Fruit fly (Drosophila melanogaster): ENCODE results near the gene CG14708.
A peak's percentile ranks its signal among the peaks of the same experiment; 100 is the strongest.

Gene CG14708

dm6 chr3R:11562326-11563109 lies 8.6 kb downstream of the CG14708 start (continued):
- TF ChIP-seq emc (GFP tag; optimal IDR thresholded peaks at IDR 0.05) (peak; percentile 82), wor (GFP tag; IDR thresholded peaks at IDR 0.05) (peak; percentile 73), CG8924 (tag; optimal IDR thresholded peaks at IDR 0.05) (peak; percentile 89), CG11695 (GFP tag; IDR thresholded peaks at IDR 0.05) (peak; percentile 90), pan (optimal IDR thresholded peaks at IDR 0.05) (no peak), pan (GFP tag; optimal IDR thresholded peaks at IDR 0.05 in 1 of 2, IDR thresholded peaks at IDR 0.05 in 1 of 2) (peak in 1 of 2 experiments; percentile 94), CG10543 (GFP tag; optimal IDR thresholded peaks at IDR 0.05) (peak; percentile 97), pzg (GFP tag; optimal IDR thresholded peaks at IDR 0.05) (peak; percentile 9), CG8388 (GFP tag; optimal IDR thresholded peaks at IDR 0.05) (peak; percentile 80), jumu (GFP tag; optimal IDR thresholded peaks at IDR 0.05) (peak; percentile 96), CG18011 (GFP tag; optimal IDR thresholded peaks at IDR 0.05) (peak; percentile 65), TFAM (GFP tag; optimal IDR thresholded peaks at IDR 0.05) (peak; percentile 66), BEAF-32 (GFP tag; optimal IDR thresholded peaks at IDR 0.05) (no peak), phol (tag; optimal IDR thresholded peaks at IDR 0.05) (peak; percentile 93), eve (GFP tag; optimal IDR thresholded peaks at IDR 0.05) (peak in 1 of 2 experiments; percentile 94)

- TF ChIP-seq CG8478 (optimal IDR thresholded peaks at IDR 0.05): no peak
- no peak for TF ChIP-seq prd (optimal IDR thresholded peaks at IDR 0.05)
- 0 out of 3 replicates have a peak, but pooled peaks have one; percentile 18 for TF ChIP-seq prd (GFP tag; IDR thresholded peaks at IDR 0.05)
- TF ChIP-seq CG17328 (GFP tag; IDR thresholded peaks at IDR 0.05): peak; percentile 10; the same call in 1 of the 2 replicates
- peak; percentile 33; the same call in 1 of the 2 replicates for TF ChIP-seq inv (GFP tag; IDR thresholded peaks at IDR 0.05; ENCODE audit: partially characterized antibody)
- no peak for TF ChIP-seq Mes4 (GFP tag; optimal IDR thresholded peaks at IDR 0.05)
- 0 out of 2 replicates have a peak, but pooled peaks have one; percentile 7 for TF ChIP-seq aop (GFP tag; IDR thresholded peaks at IDR 0.05)
- peak; percentile 41 for TF ChIP-seq Med (GFP tag)
- TF ChIP-seq Camta (GFP tag; optimal IDR thresholded peaks at IDR 0.05): no peak
- 0 out of 2 replicates have a peak, but pooled peaks have one; percentile 12 for TF ChIP-seq Bgb (GFP tag; IDR thresholded peaks at IDR 0.05; ENCODE audit: partially characterized antibody)
- no peak for TF ChIP-seq CG3163 (GFP tag; optimal IDR thresholded peaks at IDR 0.05)
- peak; percentile 11 for TF ChIP-seq salm (tag; optimal IDR thresholded peaks at IDR 0.05)
- peak; percentile 30 for TF ChIP-seq CG6813 (GFP tag; optimal IDR thresholded peaks at IDR 0.05)
- 0 out of 2 replicates have a peak, but pooled peaks have one; percentile 6 for TF ChIP-seq ranshi (GFP tag; IDR thresholded peaks at IDR 0.05)
- TF ChIP-seq ewg (GFP tag; optimal IDR thresholded peaks at IDR 0.05): peak; percentile 94
- no peak for TF ChIP-seq MTF-1 (GFP tag; optimal IDR thresholded peaks at IDR 0.05; ENCODE audit: borderline replicate concordance)
- no peak for TF ChIP-seq ash1 (GFP tag; optimal IDR thresholded peaks at IDR 0.05)
- TF ChIP-seq wdn (GFP tag; IDR thresholded peaks at IDR 0.05): 0 out of 2 replicates have a peak, but pooled peaks have one; percentile 5
- TF ChIP-seq Chrac-16 (GFP tag; optimal IDR thresholded peaks at IDR 0.05): no peak
- peak; percentile 6 for TF ChIP-seq odd (GFP tag; optimal IDR thresholded peaks at IDR 0.05)
- no peak for TF ChIP-seq pnt (GFP tag; optimal IDR thresholded peaks at IDR 0.05)
- TF ChIP-seq scrt (GFP tag; optimal IDR thresholded peaks at IDR 0.05): peak; percentile 67
- TF ChIP-seq Hand (GFP tag; optimal IDR thresholded peaks at IDR 0.05): no peak
- TF ChIP-seq pzg (GFP tag; optimal IDR thresholded peaks at IDR 0.05): no peak
- no peak for TF ChIP-seq CG6272 (GFP tag; IDR thresholded peaks at IDR 0.05)
- 0 out of 3 replicates have a peak, but pooled peaks have one; percentile 11 for TF ChIP-seq ci (GFP tag; IDR thresholded peaks at IDR 0.05)
- TF ChIP-seq zen (tag; optimal IDR thresholded peaks at IDR 0.05): no peak
- TF ChIP-seq pum (GFP tag; optimal IDR thresholded peaks at IDR 0.05): no peak
- TF ChIP-seq mirr (GFP tag; optimal IDR thresholded peaks at IDR 0.05): peak; percentile 12
- no peak for TF ChIP-seq lov (optimal IDR thresholded peaks at IDR 0.05)
- TF ChIP-seq lov (GFP tag; IDR thresholded peaks at IDR 0.05): no peak
- peak; percentile 53 for TF ChIP-seq Hey (tag; optimal IDR thresholded peaks at IDR 0.05)
- TF ChIP-seq bsh (GFP tag; optimal IDR thresholded peaks at IDR 0.05): peak in 1 of 2 experiments; percentile 17
- peak; percentile 12 for TF ChIP-seq cg (GFP tag; optimal IDR thresholded peaks at IDR 0.05)
These were observed 9.2 kb downstream of the CG14708 start for dm6 chr3R:11563147-11563546.
